Worm (Caenorhabditis elegans) whole organism, L3 larva: ENCODE measurements around the gene K10C2.6.

ENCODE experiments used
- R02D3.7 ChIP-seq: fragments of 150-350 bp; optimal IDR thresholded peaks from 2 replicates; lab custom pipeline; 2014; ENCODE audit warnings: missing biosample characterization, missing genetic modification characterization
- aly-2 ChIP-seq: fragments of 150-350 bp; optimal IDR thresholded peaks from 2 replicates; lab custom pipeline; 2014; ENCODE audit warnings: missing biosample characterization, missing genetic modification characterization
- ceh-16 ChIP-seq: sonication (generic microtip); optimal IDR thresholded peaks from 2 replicates; lab custom pipeline; 2017; ENCODE audit warnings: missing biosample characterization, missing genetic modification characterization
- ceh-28 ChIP-seq: fragments of 150-350 bp; optimal IDR thresholded peaks from 2 replicates; lab custom pipeline; 2014; ENCODE audit warnings: missing biosample characterization, missing genetic modification reagents, missing genetic modification characterization
- ceh-82 ChIP-seq: fragments of 150-350 bp; optimal IDR thresholded peaks from 2 replicates; lab custom pipeline; 2014; ENCODE audit warnings: missing biosample characterization, missing genetic modification characterization
- daf-12 ChIP-seq: fragments of 150-350 bp; optimal IDR thresholded peaks from 2 replicates; lab custom pipeline; 2014; ENCODE audit warnings: missing biosample characterization, missing genetic modification reagents, missing genetic modification characterization
- egl-27 ChIP-seq: sonication (generic microtip); optimal IDR thresholded peaks from 4 replicates; lab custom pipeline; 2017; ENCODE audit warnings: missing biosample characterization, missing genetic modification reagents, missing genetic modification characterization
- elt-2 ChIP-seq: sonication (generic microtip); optimal IDR thresholded peaks from 2 replicates; lab custom pipeline; 2016; ENCODE audit warnings: missing genetic modification reagents, mild to moderate bottlenecking, missing genetic modification characterization, missing compliant biosample characterization
- eor-1 ChIP-seq, 2 experiments: fragments of 150-350 bp; optimal IDR thresholded peaks; 2 replicates each; lab custom pipeline; 2014 to 2018; ENCODE audit warnings: missing biosample characterization in 2 of 2, missing genetic modification characterization in 2 of 2
- fkh-10 ChIP-seq: sonication (generic microtip); optimal IDR thresholded peaks from 2 replicates; lab custom pipeline; 2017; ENCODE audit warnings: missing biosample characterization, missing genetic modification reagents, missing genetic modification characterization
- fkh-2 ChIP-seq: fragments of 150-350 bp; optimal IDR thresholded peaks from 2 replicates; lab custom pipeline; 2014; ENCODE audit warnings: missing biosample characterization, missing genetic modification reagents, missing genetic modification characterization
- fos-1 ChIP-seq: fragments of 150-350 bp; optimal IDR thresholded peaks from 2 replicates; lab custom pipeline; 2014; ENCODE audit warnings: missing biosample characterization, missing genetic modification characterization
- hmg-11 ChIP-seq: sonication (generic microtip); optimal IDR thresholded peaks from 2 replicates; lab custom pipeline; 2016; ENCODE audit warnings: missing genetic modification characterization, missing compliant biosample characterization
- lin-15B ChIP-seq: fragments of 150-350 bp; optimal IDR thresholded peaks from 2 replicates; lab custom pipeline; 2014; ENCODE audit warnings: missing biosample characterization, missing genetic modification characterization
- lin-39 ChIP-seq: fragments of 150-350 bp; optimal IDR thresholded peaks from 2 replicates; lab custom pipeline; 2018; ENCODE audit warnings: missing biosample characterization, missing genetic modification reagents, missing genetic modification characterization
- lsy-12 ChIP-seq: sonication (generic microtip); optimal IDR thresholded peaks from 2 replicates; lab custom pipeline; 2016; ENCODE audit warnings: mild to moderate bottlenecking, missing genetic modification characterization, missing compliant biosample characterization
- mml-1 ChIP-seq: fragments of 150-350 bp; sonication (generic microtip); optimal IDR thresholded peaks from 3 replicates; lab custom pipeline; 2014; ENCODE audit warnings: missing biosample characterization, missing genetic modification characterization
- nfya-1 ChIP-seq: sonication (generic microtip); optimal IDR thresholded peaks from 2 replicates; lab custom pipeline; 2017; ENCODE audit warnings: missing genetic modification characterization, mild to moderate bottlenecking, missing compliant biosample characterization, antibody characterized with exemption, moderate library complexity; ENCODE audit not compliant: insufficient read depth
- nhr-11 ChIP-seq: fragments of 150-350 bp; optimal IDR thresholded peaks from 2 replicates; lab custom pipeline; 2014; ENCODE audit warnings: missing biosample characterization, missing genetic modification characterization
- nhr-23 ChIP-seq: fragments of 150-350 bp; optimal IDR thresholded peaks from 2 replicates; lab custom pipeline; 2014; ENCODE audit warnings: missing biosample characterization, missing genetic modification reagents, missing genetic modification characterization
- nhr-237 ChIP-seq: fragments of 150-350 bp; optimal IDR thresholded peaks from 2 replicates; lab custom pipeline; 2014; ENCODE audit warnings: missing biosample characterization, missing genetic modification characterization
- nhr-28 ChIP-seq: fragments of 150-350 bp; optimal IDR thresholded peaks from 2 replicates; lab custom pipeline; 2014; ENCODE audit warnings: missing biosample characterization, missing genetic modification characterization
- nhr-43 ChIP-seq: sonication (generic microtip); optimal IDR thresholded peaks from 2 replicates; lab custom pipeline; 2016; ENCODE audit warnings: mild to moderate bottlenecking, missing genetic modification characterization, missing compliant biosample characterization; ENCODE audit not compliant: poor library complexity, severe bottlenecking
- nhr-67 ChIP-seq: fragments of 150-350 bp; optimal IDR thresholded peaks from 2 replicates; lab custom pipeline; 2014; ENCODE audit warnings: missing biosample characterization, missing genetic modification characterization
- nhr-76 ChIP-seq: fragments of 150-350 bp; sonication (generic microtip); optimal IDR thresholded peaks from 5 replicates; lab custom pipeline; 2014; ENCODE audit warnings: missing biosample characterization, missing genetic modification characterization
- nhr-77 ChIP-seq: fragments of 150-350 bp; optimal IDR thresholded peaks from 2 replicates; lab custom pipeline; 2014; ENCODE audit warnings: missing biosample characterization, missing genetic modification characterization
- sea-2 ChIP-seq: fragments of 150-350 bp; sonication (generic microtip); optimal IDR thresholded peaks from 4 replicates; lab custom pipeline; 2014; ENCODE audit warnings: missing biosample characterization, missing genetic modification reagents, missing genetic modification characterization
- skn-1 ChIP-seq: fragments of 150-350 bp; optimal IDR thresholded peaks from 2 replicates; lab custom pipeline; 2014; ENCODE audit warnings: missing biosample characterization, missing genetic modification characterization
- snpc-4 ChIP-seq: fragments of 150-350 bp; optimal IDR thresholded peaks from 2 replicates; lab custom pipeline; 2014; ENCODE audit warnings: missing biosample characterization, missing genetic modification characterization
- tbx-2 ChIP-seq: sonication (generic microtip); optimal IDR thresholded peaks from 2 replicates; lab custom pipeline; 2016; ENCODE audit warnings: mild to moderate bottlenecking, missing genetic modification characterization, missing compliant biosample characterization
- unc-39 ChIP-seq: sonication (generic microtip); optimal IDR thresholded peaks from 4 replicates; lab custom pipeline; 2017; ENCODE audit warnings: missing biosample characterization, missing genetic modification characterization
- unc-62 ChIP-seq: fragments of 150-350 bp; sonication (generic microtip); optimal IDR thresholded peaks from 4 replicates; lab custom pipeline; 2014; ENCODE audit warnings: missing biosample characterization, missing genetic modification reagents, missing genetic modification characterization
- zag-1 ChIP-seq: fragments of 150-350 bp; optimal IDR thresholded peaks from 2 replicates; lab custom pipeline; 2014; ENCODE audit warnings: missing biosample characterization, missing genetic modification characterization
- ztf-4 ChIP-seq: fragments of 150-350 bp; optimal IDR thresholded peaks from 2 replicates; lab custom pipeline; 2014; ENCODE audit warnings: missing biosample characterization, missing genetic modification characterization

The K10C2.6 gene

DNA sequence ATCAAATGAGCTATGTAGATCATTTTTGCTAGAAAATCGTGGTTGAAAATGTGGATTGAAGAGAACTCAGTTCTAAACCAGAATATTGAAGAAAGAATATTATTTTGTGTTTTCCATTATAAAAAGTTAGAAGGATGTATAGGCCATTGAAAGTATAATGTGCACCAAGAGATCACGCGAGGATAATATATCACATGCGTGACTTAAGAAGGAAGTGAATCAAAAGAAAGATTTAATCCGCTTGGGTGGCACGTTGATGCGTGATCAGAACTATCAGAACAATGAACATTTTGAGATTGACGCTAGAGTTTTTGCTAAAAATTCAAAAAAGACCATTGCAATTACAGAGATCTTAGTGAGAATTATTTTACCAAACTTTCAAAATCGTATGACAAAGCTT is 15.4 kb upstream of the K10C2.6 start:
- TF ChIP-seq elt-2 (tag; lab: Kevin White, UChicago) (no peak), nhr-11 (no peak), ztf-4 (no peak), egl-27 (tag; lab: Kevin White, UChicago) (no peak), nhr-28 (tag; lab: Kevin White, UChicago) (no peak), lin-39 (tag; lab: Kevin White, UChicago) (no peak), zag-1 (tag; lab: Kevin White, UChicago) (no peak)

- no peak for TF ChIP-seq snpc-4 (tag; lab: Kevin White, UChicago)
- no peak for TF ChIP-seq nhr-43 (tag; lab: Kevin White, UChicago)
- no peak for TF ChIP-seq R02D3.7 (tag; lab: Kevin White, UChicago)
- TF ChIP-seq ceh-82 (tag; lab: Kevin White, UChicago) = no peak
- no peak for TF ChIP-seq nhr-23 (tag; lab: Kevin White, UChicago)
- TF ChIP-seq unc-62 (GFP tag; lab: Kevin White, UChicago) = no peak
- no peak for TF ChIP-seq ceh-16 (tag; lab: Kevin White, UChicago)
- no peak for TF ChIP-seq lin-39 (tag; lab: Kevin White, UChicago)
- TF ChIP-seq skn-1 = no peak
- no peak for TF ChIP-seq unc-39 (tag; lab: Kevin White, UChicago)
- TF ChIP-seq nhr-76 (tag; lab: Kevin White, UChicago) = no peak
- TF ChIP-seq hmg-11 (tag; lab: Kevin White, UChicago) = no peak
- no peak for TF ChIP-seq fkh-2 (tag; lab: Kevin White, UChicago)
Measured at ce11 chrX:6437545-6437944, 13.7 kb upstream of the K10C2.6 start, which contains the start of gene K10C2.8. TSS of gene K10C2.8 (minus strand) at chrX:6437645.

DNA sequence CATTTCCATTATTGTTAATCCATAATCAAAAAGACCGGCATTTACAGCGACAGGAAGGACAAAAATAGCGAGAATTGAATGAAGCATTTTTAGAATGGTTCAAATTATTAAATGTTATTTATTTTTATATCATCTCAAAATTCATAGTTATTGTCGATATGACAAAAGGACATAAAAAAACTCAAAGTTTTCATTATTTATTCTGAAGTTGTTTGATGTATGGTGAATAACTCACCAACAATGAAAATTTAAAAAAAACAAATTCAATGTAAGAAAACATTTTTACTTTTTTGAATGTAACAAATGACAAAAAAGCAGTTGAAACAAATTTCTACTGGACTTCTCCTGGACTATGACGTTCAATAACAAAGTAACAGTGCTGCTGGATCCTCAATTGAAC is 10.8 kb upstream of the K10C2.6 start, which contains the start of gene K10C2.14:
K10C2.14 (minus strand) TSS at position 101 of the 400 bp plus-strand sequence.
- no peak for TF ChIP-seq nhr-237 (tag; lab: Kevin White, UChicago)
- no peak for TF ChIP-seq tbx-2 (tag; lab: Kevin White, UChicago)
- no peak for TF ChIP-seq unc-39 (tag; lab: Kevin White, UChicago)
- TF ChIP-seq zag-1 (tag; lab: Kevin White, UChicago) = no peak
- TF ChIP-seq ceh-16 (tag; lab: Kevin White, UChicago) = no peak
- no peak for TF ChIP-seq daf-12
- no peak for TF ChIP-seq eor-1 (tag; optimal IDR thresholded peaks at IDR 0.05; lab: Kevin White, UChicago)
- no peak for TF ChIP-seq R02D3.7 (tag; lab: Kevin White, UChicago)
- TF ChIP-seq lsy-12 (tag; lab: Kevin White, UChicago) = no peak
- TF ChIP-seq fos-1 = no peak
- no peak for TF ChIP-seq ztf-4
- no peak for TF ChIP-seq sea-2 (GFP tag; lab: Kevin White, UChicago)
- no peak for TF ChIP-seq elt-2 (tag; lab: Kevin White, UChicago)
- TF ChIP-seq, all 47 proteins: peak for 0

DNA sequence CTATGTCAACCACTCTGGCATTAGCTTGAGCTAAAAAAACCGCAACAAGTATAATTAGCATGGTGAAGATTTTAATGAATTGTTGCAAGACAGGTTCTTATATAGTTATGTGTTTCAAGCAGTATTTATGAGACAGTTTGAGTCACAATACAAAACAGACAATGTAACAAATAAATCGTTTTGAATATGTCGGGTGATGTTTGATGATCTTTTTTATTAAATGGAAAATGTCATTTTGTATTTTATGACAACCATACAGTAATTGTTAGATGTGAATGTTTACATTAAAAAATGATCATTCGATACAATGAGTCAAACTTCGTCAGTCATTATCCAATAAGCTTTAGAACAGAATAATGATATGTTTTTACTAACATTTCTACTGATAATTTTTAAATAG is 7.9 kb upstream of the K10C2.6 start, which contains the start of gene K10C2.7:
K10C2.7 (minus strand) TSS at position 101 of the 400 bp plus-strand sequence.
- TF ChIP-seq nhr-67 (tag; lab: Kevin White, UChicago) (no peak), nhr-77 (tag; lab: Kevin White, UChicago) (no peak), ceh-28 (tag; lab: Kevin White, UChicago) (no peak), elt-2 (tag; lab: Kevin White, UChicago) (no peak), nhr-43 (tag; lab: Kevin White, UChicago) (no peak), fkh-10 (GFP tag; lab: Kevin White, UChicago) (no peak), nhr-76 (tag; lab: Kevin White, UChicago) (no peak), aly-2 (tag; lab: Kevin White, UChicago) (no peak), sea-2 (GFP tag; lab: Kevin White, UChicago) (no peak), lin-15B (tag; lab: Kevin White, UChicago) (no peak), snpc-4 (tag; lab: Kevin White, UChicago) (no peak), ceh-16 (tag; lab: Kevin White, UChicago) (no peak), nfya-1 (tag; lab: Kevin White, UChicago) (no peak), mml-1 (no peak)
- TF ChIP-seq, all 47 proteins: peak for 0
